Worm (Caenorhabditis elegans): Measurements from ENCODE around the gene T16G12.7.

ce11 chrIII:10078784-10079183 lies 38.9 kb upstream of the T16G12.7 start:
- TF ChIP-seq hrde-1 (tag; optimal IDR thresholded peaks at IDR 0.05; ENCODE audit: borderline replicate concordance), result no peak
- TF ChIP-seq nhr-80 (tag; optimal IDR thresholded peaks at IDR 0.05), result peak; percentile 34
- no peak for TF ChIP-seq ama-1 (optimal IDR thresholded peaks at IDR 0.05)
- no peak for TF ChIP-seq ama-1 (GFP tag; optimal IDR thresholded peaks at IDR 0.05)
- no peak for TF ChIP-seq B0336.3 (GFP tag; IDR thresholded peaks at IDR 0.05)
- TF ChIP-seq nhr-179 (tag; optimal IDR thresholded peaks at IDR 0.05), result no peak
- TF ChIP-seq F57C9.4 (tag; optimal IDR thresholded peaks at IDR 0.05), result no peak
- TF ChIP-seq tlf-1 (GFP tag; optimal IDR thresholded peaks at IDR 0.05), result no peak
- no peak for TF ChIP-seq athp-1 (tag; optimal IDR thresholded peaks at IDR 0.05)
- TF ChIP-seq hmg-1.2 (GFP tag; IDR thresholded peaks at IDR 0.05), result no peak
- TF ChIP-seq snpc-4 (GFP tag; optimal IDR thresholded peaks at IDR 0.05), result no peak
- no peak for TF ChIP-seq snpc-4 (tag; optimal IDR thresholded peaks at IDR 0.05)
